Worm (Caenorhabditis elegans): ENCODE data around the gene B0303.14.

Gene B0303.14

DNA sequence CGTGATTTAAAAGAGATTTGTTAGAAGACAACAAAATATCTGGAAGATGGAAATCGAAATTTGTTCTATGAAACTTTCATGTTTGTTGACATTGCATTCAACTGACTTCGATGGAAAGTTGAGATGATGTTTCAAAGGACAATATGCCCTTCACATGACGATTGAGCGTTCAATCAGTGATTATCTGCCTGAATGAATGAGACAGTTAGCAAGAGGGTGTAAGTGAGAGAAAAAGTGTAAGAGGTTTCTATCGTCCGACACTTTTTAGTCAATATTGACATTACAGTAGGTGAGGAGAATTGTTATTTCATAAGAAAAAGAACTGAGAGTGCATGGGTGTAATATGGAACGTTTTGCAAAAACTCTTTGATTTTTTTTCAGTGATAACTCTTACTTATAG, 17.3 kb upstream of the B0303.14 start:
- TF ChIP-seq nhr-85 (tag) (peak; percentile 49), C16A3.4 (tag; optimal IDR thresholded peaks at IDR 0.05) (peak; percentile 31), lin-35 (GFP tag; optimal IDR thresholded peaks at IDR 0.05) (peak in 1 of 2 experiments; percentile 68), lin-14 (GFP tag; optimal IDR thresholded peaks at IDR 0.05) (peak; percentile 43), elt-3 (tag; optimal IDR thresholded peaks at IDR 0.05) (peak in 4 of 6 experiments; percentile 1 to 95 (median 32)), ceh-63 (GFP tag; optimal IDR thresholded peaks at IDR 0.05) (no peak), snu-23 (GFP tag; optimal IDR thresholded peaks at IDR 0.05) (peak; percentile 42), dpl-1 (GFP tag; optimal IDR thresholded peaks at IDR 0.05) (no peak), lsy-2 (tag; optimal IDR thresholded peaks at IDR 0.05) (no peak), fkh-10 (GFP tag; optimal IDR thresholded peaks at IDR 0.05) (no peak), C04F5.9 (tag; optimal IDR thresholded peaks at IDR 0.05) (no peak), nhr-71 (tag; optimal IDR thresholded peaks at IDR 0.05) (peak; percentile 13), blmp-1 (tag; optimal IDR thresholded peaks at IDR 0.05) (peak; percentile 75), rnt-1 (tag; optimal IDR thresholded peaks at IDR 0.05) (no peak), pqm-1 (tag; optimal IDR thresholded peaks at IDR 0.05) (no peak), nhr-19 (GFP tag; conservative IDR thresholded peaks at IDR 0.05) (peak; percentile 51), mdl-1 (tag; optimal IDR thresholded peaks at IDR 0.05) (peak in 1 of 2 experiments; percentile 57), nhr-20 (tag; optimal IDR thresholded peaks at IDR 0.05) (peak; percentile 30), hpl-2 (GFP tag; optimal IDR thresholded peaks at IDR 0.05) (no peak), nhr-84 (tag; optimal IDR thresholded peaks at IDR 0.05) (no peak)

DNA sequence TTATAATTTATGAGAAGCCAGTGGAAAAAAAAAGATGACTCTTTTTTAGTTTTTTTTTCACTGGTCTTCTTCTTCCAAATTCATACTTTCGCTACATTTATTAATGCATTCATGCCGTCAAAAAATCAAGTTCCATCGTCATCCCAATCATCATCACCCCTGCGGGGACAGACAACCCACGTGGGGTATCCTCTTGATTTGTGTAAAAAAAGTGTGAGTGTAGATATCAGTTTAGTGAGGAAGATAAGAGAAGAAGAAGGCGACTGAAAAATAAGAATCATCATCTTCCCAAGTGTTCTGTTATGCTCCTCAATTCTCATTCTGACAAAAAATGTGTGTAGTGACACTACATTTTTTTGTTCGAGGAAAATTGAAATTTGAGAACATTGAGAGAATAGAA, 16.0 kb upstream of the B0303.14 start:
- TF ChIP-seq elt-3 (tag; optimal IDR thresholded peaks at IDR 0.05) (peak in 1 of 6 experiments; percentile 54), snpc-4 (tag; optimal IDR thresholded peaks at IDR 0.05) (no peak), lin-35 (GFP tag; optimal IDR thresholded peaks at IDR 0.05) (peak in 1 of 2 experiments; percentile 40), nhr-71 (tag; optimal IDR thresholded peaks at IDR 0.05) (peak; percentile 45), mdl-1 (tag; optimal IDR thresholded peaks at IDR 0.05) (peak in 1 of 2 experiments; percentile 54), blmp-1 (tag; optimal IDR thresholded peaks at IDR 0.05) (peak; percentile 36), nhr-90 (tag; optimal IDR thresholded peaks at IDR 0.05; ENCODE audit: poor library complexity) (peak; percentile 12), lin-39 (tag; optimal IDR thresholded peaks at IDR 0.05) (no peak), lin-14 (GFP tag; optimal IDR thresholded peaks at IDR 0.05) (peak; percentile 50), snu-23 (GFP tag; optimal IDR thresholded peaks at IDR 0.05) (peak; percentile 30), pag-3 (tag; optimal IDR thresholded peaks at IDR 0.05; ENCODE audit: borderline replicate concordance, insufficient read depth) (no peak)

DNA sequence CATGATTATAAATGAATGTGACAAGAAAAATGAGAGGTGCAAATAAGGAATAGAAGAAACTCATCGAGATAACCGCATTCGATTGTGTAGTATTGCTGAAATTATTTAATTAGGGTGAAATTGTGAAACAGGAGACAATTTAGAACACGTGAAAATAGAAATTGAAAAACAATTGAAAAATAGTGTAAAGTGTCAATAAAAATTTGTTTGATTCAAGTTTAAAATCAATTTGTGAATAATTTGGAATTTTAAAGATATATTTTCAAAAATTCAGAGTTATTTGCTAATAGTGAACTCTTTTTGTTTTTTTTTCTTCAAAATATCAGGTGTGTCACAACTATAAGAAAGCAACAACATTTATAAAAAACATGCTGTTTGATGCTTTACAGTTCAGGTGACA, 15.3 kb upstream of the B0303.14 start, which contains the start of gene ZK370.4:
TSS of gene ZK370.4 (minus strand) at position 101 of the 400 bp plus-strand sequence.
- TF ChIP-seq grh-1 (GFP tag; IDR thresholded peaks at IDR 0.05) (no peak), dpl-1 (GFP tag; optimal IDR thresholded peaks at IDR 0.05) (no peak), F16B12.6 (tag; optimal IDR thresholded peaks at IDR 0.05) (no peak), ceh-88 (GFP tag; IDR thresholded peaks at IDR 0.05) (no peak), efl-1 (optimal IDR thresholded peaks at IDR 0.05) (no peak), efl-1 (GFP tag; optimal IDR thresholded peaks at IDR 0.05 in 1 of 2) (peak in 1 of 2 experiments; percentile 57)

DNA sequence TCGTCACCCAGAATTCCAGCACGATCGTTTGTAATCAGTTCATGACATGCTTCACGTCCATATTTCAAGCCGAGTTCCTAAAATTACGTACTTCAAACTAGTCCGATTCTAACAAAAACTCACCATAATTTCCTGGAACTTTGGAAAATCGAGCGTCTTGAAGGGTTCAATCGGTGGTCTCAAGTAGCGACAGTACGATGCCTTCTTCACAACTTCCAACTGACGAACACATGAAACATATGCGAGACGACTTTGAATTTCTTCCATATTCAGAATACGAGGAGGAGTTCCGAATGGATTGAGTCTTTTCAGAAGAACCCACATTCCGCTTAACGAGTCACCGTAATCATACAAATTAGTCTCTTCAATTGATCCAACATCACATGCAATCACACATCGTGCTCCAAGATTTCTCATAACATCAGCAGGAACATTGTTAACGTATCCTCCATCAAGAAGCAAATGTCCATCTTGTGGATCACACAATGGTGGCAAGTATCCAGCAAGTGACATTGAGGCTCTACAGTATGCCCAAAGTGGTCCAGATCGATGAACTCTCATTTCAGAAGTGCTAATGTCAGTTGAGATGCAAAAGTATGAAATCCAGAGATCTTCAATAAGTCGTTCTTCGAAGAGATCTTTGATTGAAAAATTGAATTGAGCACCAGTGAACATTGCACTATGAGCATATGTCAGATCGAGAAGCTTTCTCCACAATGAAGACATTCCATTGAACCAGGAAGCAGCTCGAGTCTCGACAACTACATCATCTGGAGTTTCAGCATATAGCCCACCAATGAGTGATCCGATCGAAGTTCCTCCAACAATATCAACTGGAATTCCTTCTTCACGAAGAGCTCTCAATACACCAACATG, 10.3 kb upstream of the B0303.14 start:
- TF ChIP-seq tbx-2 (tag; optimal IDR thresholded peaks at IDR 0.05) = no peak
- TF ChIP-seq efl-1 (optimal IDR thresholded peaks at IDR 0.05) = no peak
- TF ChIP-seq efl-1 (GFP tag; optimal IDR thresholded peaks at IDR 0.05 in 1 of 2) = peak in 1 of 2 experiments; percentile 64

DNA sequence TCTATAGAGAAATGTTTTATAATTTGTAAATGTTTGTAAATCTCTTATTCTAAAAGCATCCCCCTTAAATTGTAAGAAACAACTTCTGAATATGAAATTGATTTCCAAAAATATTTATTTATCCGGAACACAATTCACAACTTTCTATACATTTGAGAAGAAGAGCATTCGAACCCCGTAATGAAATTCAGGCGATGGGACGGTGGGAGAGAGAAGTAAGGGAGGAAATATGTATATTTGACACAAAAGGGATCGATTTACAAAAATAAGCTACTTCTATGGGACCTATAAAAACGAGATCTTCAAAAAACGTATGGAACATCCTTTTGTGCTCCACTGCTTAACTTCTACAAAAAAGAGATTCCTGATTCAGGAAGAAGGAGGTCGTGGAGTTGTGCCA, 9.2 kb upstream of the B0303.14 start:
- TF ChIP-seq lir-3 (tag; optimal IDR thresholded peaks at IDR 0.05; ENCODE audit: poor library complexity) (no peak), nhr-47 (tag; optimal IDR thresholded peaks at IDR 0.05) (no peak), unc-98 (GFP tag; IDR thresholded peaks at IDR 0.05) (no peak), unc-62 (GFP tag; optimal IDR thresholded peaks at IDR 0.05) (no peak), egl-27 (tag; optimal IDR thresholded peaks at IDR 0.05) (no peak), zag-1 (tag; optimal IDR thresholded peaks at IDR 0.05) (no peak), ceh-63 (GFP tag; optimal IDR thresholded peaks at IDR 0.05) (no peak), xbp-1 (tag; optimal IDR thresholded peaks at IDR 0.05) (no peak), aly-2 (tag; optimal IDR thresholded peaks at IDR 0.05) (no peak), hlh-17 (GFP tag; optimal IDR thresholded peaks at IDR 0.05; ENCODE audit: borderline replicate concordance) (no peak), jun-1 (tag; optimal IDR thresholded peaks at IDR 0.05) (no peak), nhr-12 (tag; optimal IDR thresholded peaks at IDR 0.05) (no peak), nhr-19 (GFP tag; conservative IDR thresholded peaks at IDR 0.05) (no peak), nhr-237 (tag; optimal IDR thresholded peaks at IDR 0.05) (no peak), elt-2 (tag; optimal IDR thresholded peaks at IDR 0.05) (no peak)

All from whole organism, L1 larva.